Fruit fly (Drosophila melanogaster) whole organism, embryonic: Measurements from ENCODE around the gene sdt.
A peak's percentile ranks its signal among the peaks of the same experiment; 100 is the strongest.

ENCODE experiments used
- ATbp ChIP-seq: fragments of 200-800 bp; sonication (Bioruptor generic); optimal IDR thresholded peaks from 2 replicates; lab custom pipeline; 2017; ENCODE audit warnings: missing biosample characterization, mild to moderate bottlenecking, missing genetic modification characterization, missing genetic modification reagents
- Atf-2 ChIP-seq: fragments of 200-800 bp; sonication (Bioruptor generic); optimal IDR thresholded peaks from 2 replicates; lab custom pipeline; 2016; ENCODE audit warnings: missing biosample characterization, missing genetic modification characterization
- CG10979 ChIP-seq: fragments of 200-800 bp; sonication (Bioruptor generic); optimal IDR thresholded peaks from 2 replicates; lab custom pipeline; 2018; ENCODE audit warnings: missing biosample characterization, mild to moderate bottlenecking, missing genetic modification characterization, moderate library complexity
- CG11247 ChIP-seq: fragments of 200-800 bp; sonication (Bioruptor generic); IDR thresholded peaks from 2 replicates; pipeline ENCODE4 v1.3.6; 2022; ENCODE audit warnings: missing biosample characterization, missing genetic modification characterization
- CG11560 ChIP-seq: fragments of 200-800 bp; sonication (Bioruptor generic); IDR thresholded peaks from 3 replicates; pipeline ENCODE4 v1.3.6; 2022; ENCODE audit warnings: missing biosample characterization, missing genetic modification characterization
- CG14014 ChIP-seq: fragments of 200-800 bp; sonication (Bioruptor generic); IDR thresholded peaks from 2 replicates; pipeline ENCODE4 v1.3.6; 2022; ENCODE audit warnings: missing biosample characterization, missing genetic modification characterization
- CG14710 ChIP-seq: fragments of 200-800 bp; sonication (Bioruptor generic); optimal IDR thresholded peaks from 3 replicates; lab custom pipeline; 2019; ENCODE audit warnings: missing biosample characterization, mild to moderate bottlenecking, missing genetic modification characterization, moderate library complexity
- CG15514 ChIP-seq: fragments of 200-800 bp; sonication (Bioruptor generic); optimal IDR thresholded peaks from 3 replicates; lab custom pipeline; 2017; ENCODE audit warnings: missing biosample characterization, missing genetic modification characterization, mild to moderate bottlenecking, moderate library complexity, missing genetic modification reagents
- CG15601 ChIP-seq: fragments of 200-800 bp; sonication (Bioruptor generic); optimal IDR thresholded peaks from 3 replicates; lab custom pipeline; 2019; ENCODE audit warnings: missing biosample characterization, mild to moderate bottlenecking, missing genetic modification characterization, moderate library complexity
- CG17385 ChIP-seq: fragments of 200-800 bp; sonication (Bioruptor generic); optimal IDR thresholded peaks from 3 replicates; lab custom pipeline; 2018; ENCODE audit warnings: missing biosample characterization, mild to moderate bottlenecking, missing genetic modification characterization
- CG17829 ChIP-seq: fragments of 200-800 bp; optimal IDR thresholded peaks from 2 replicates; lab custom pipeline; 2019; ENCODE audit warnings: missing biosample characterization, mild to moderate bottlenecking, missing genetic modification characterization, moderate library complexity
- CG18599 ChIP-seq: fragments of 200-800 bp; sonication (Bioruptor generic); optimal IDR thresholded peaks from 3 replicates; lab custom pipeline; 2017; ENCODE audit warnings: missing biosample characterization, missing genetic modification characterization, mild to moderate bottlenecking, moderate library complexity, missing genetic modification reagents
- CG2712 ChIP-seq: fragments of 200-800 bp; optimal IDR thresholded peaks from 3 replicates; lab custom pipeline; 2019; ENCODE audit warnings: missing biosample characterization, mild to moderate bottlenecking, missing genetic modification characterization, moderate library complexity
- CG2875 ChIP-seq: fragments of 200-800 bp; sonication (Bioruptor generic); optimal IDR thresholded peaks from 2 replicates; lab custom pipeline; 2017; ENCODE audit warnings: missing biosample characterization, mild to moderate bottlenecking, missing genetic modification characterization, missing genetic modification reagents
- CG31365 ChIP-seq: fragments of 200-800 bp; sonication (Bioruptor generic); optimal IDR thresholded peaks from 2 replicates; lab custom pipeline; 2018; ENCODE audit warnings: missing biosample characterization, mild to moderate bottlenecking, missing genetic modification characterization
- CG34224 ChIP-seq: fragments of 200-800 bp; sonication (Bioruptor generic); IDR thresholded peaks from 3 replicates; pipeline ENCODE4 v1.3.6; 2022; ENCODE audit warnings: missing biosample characterization, missing genetic modification characterization; ENCODE audit not compliant: partially characterized antibody
- CG3847 ChIP-seq: fragments of 200-800 bp; sonication (Bioruptor generic); IDR thresholded peaks from 2 replicates; pipeline ENCODE4 v1.3.6; 2022; ENCODE audit warnings: missing biosample characterization, missing genetic modification characterization
- CG7928 ChIP-seq: fragments of 200-800 bp; sonication (Bioruptor generic); optimal IDR thresholded peaks from 2 replicates; lab custom pipeline; 2017; ENCODE audit warnings: missing biosample characterization, mild to moderate bottlenecking, missing genetic modification characterization
- CG8478 ChIP-seq: fragments of >200 bp; optimal IDR thresholded peaks from 2 replicates; lab custom pipeline; 2018
- Dbx ChIP-seq: fragments of 200-800 bp; sonication (Bioruptor generic); IDR thresholded peaks from 3 replicates; pipeline ENCODE4 v1.3.6; 2022; ENCODE audit warnings: missing biosample characterization, missing genetic modification characterization
- Dref ChIP-seq: fragments of 200-800 bp; sonication (Bioruptor generic); IDR thresholded peaks from 2 replicates; pipeline ENCODE4 v1.3.6; 2022; ENCODE audit warnings: missing biosample characterization, missing genetic modification characterization
- Drgx ChIP-seq: fragments of 200-800 bp; sonication (Bioruptor generic); IDR thresholded peaks from 2 replicates; pipeline ENCODE4 v1.3.6; 2022; ENCODE audit warnings: missing biosample characterization, missing genetic modification characterization
- GATAe ChIP-seq: fragments of 200-800 bp; sonication (Bioruptor generic); conservative IDR thresholded peaks from 2 replicates; pipeline ENCODE4 v1.3.6; 2022; ENCODE audit warnings: missing biosample characterization, missing genetic modification characterization
- Lim3 ChIP-seq: fragments of 200-800 bp; sonication (Bioruptor generic); IDR thresholded peaks from 2 replicates; pipeline ENCODE4 v1.3.6; 2022; ENCODE audit warnings: missing biosample characterization, missing genetic modification characterization
- MESR4 ChIP-seq: fragments of 200-800 bp; sonication (Bioruptor generic); optimal IDR thresholded peaks from 2 replicates; lab custom pipeline; 2018; ENCODE audit warnings: missing biosample characterization, mild to moderate bottlenecking, missing genetic modification characterization, moderate library complexity
- Mad ChIP-seq: fragments of 200-800 bp; sonication (Bioruptor generic); optimal IDR thresholded peaks from 2 replicates; lab custom pipeline; 2016; ENCODE audit warnings: missing biosample characterization, missing genetic modification characterization
- Nf-YB ChIP-seq: fragments of 200-800 bp; sonication (Bioruptor generic); optimal IDR thresholded peaks from 3 replicates; lab custom pipeline; 2019; ENCODE audit warnings: missing biosample characterization, mild to moderate bottlenecking, missing genetic modification characterization, moderate library complexity
- Ssrp ChIP-seq: fragments of 200-800 bp; sonication (Bioruptor generic); optimal IDR thresholded peaks from 2 replicates; lab custom pipeline; 2018; ENCODE audit warnings: missing biosample characterization, mild to moderate bottlenecking, missing genetic modification characterization, moderate library complexity
- Tbp ChIP-seq: fragments of >200 bp; optimal IDR thresholded peaks from 2 replicates; lab custom pipeline; 2018; ENCODE audit warnings: missing biosample characterization, missing genetic modification characterization
- ara ChIP-seq: fragments of 200-800 bp; sonication (Bioruptor generic); IDR thresholded peaks from 2 replicates; pipeline ENCODE4 v1.3.6; 2022; ENCODE audit warnings: missing biosample characterization, missing genetic modification characterization
- ash1 ChIP-seq: fragments of 200-800 bp; sonication (Bioruptor generic); optimal IDR thresholded peaks from 2 replicates; lab custom pipeline; 2018; ENCODE audit warnings: missing biosample characterization, mild to moderate bottlenecking, missing genetic modification characterization
- br ChIP-seq: fragments of >200 bp; optimal IDR thresholded peaks from 2 replicates; lab custom pipeline; 2017
- crp ChIP-seq, 2 experiments: fragments of 200-800 bp; sonication (Bioruptor generic); optimal IDR thresholded peaks; 2 replicates in 1 of 2; 3 replicates in 1 of 2; lab custom pipeline; 2017; ENCODE audit warnings: missing biosample characterization in 2 of 2, missing genetic modification characterization in 2 of 2, mild to moderate bottlenecking in 1 of 2, moderate library complexity in 1 of 2
- cwo ChIP-seq: fragments of 200-800 bp; sonication (Bioruptor generic); optimal IDR thresholded peaks from 3 replicates; lab custom pipeline; 2017; ENCODE audit warnings: missing biosample characterization, missing genetic modification characterization, mild to moderate bottlenecking, moderate library complexity, missing genetic modification reagents
- fd3F ChIP-seq: fragments of 200-800 bp; sonication (Bioruptor generic); optimal IDR thresholded peaks from 2 replicates; lab custom pipeline; 2018; ENCODE audit warnings: missing biosample characterization, mild to moderate bottlenecking, missing genetic modification characterization, moderate library complexity
- gro ChIP-seq: fragments of 200-800 bp; sonication (Bioruptor generic); optimal IDR thresholded peaks from 2 replicates; lab custom pipeline; 2016; ENCODE audit warnings: missing biosample characterization, missing genetic modification characterization
- gsb-n ChIP-seq: fragments of 200-800 bp; sonication (Bioruptor generic); optimal IDR thresholded peaks from 3 replicates; lab custom pipeline; 2018; ENCODE audit warnings: missing biosample characterization, mild to moderate bottlenecking, missing genetic modification characterization
- jing ChIP-seq: fragments of 200-800 bp; sonication (Bioruptor generic); optimal IDR thresholded peaks from 2 replicates; lab custom pipeline; 2018; ENCODE audit warnings: missing biosample characterization, mild to moderate bottlenecking, missing genetic modification characterization
- kay ChIP-seq: fragments of 200-800 bp; sonication (Bioruptor generic); optimal IDR thresholded peaks from 2 replicates; lab custom pipeline; 2016; ENCODE audit warnings: missing biosample characterization, missing genetic modification characterization
- knrl ChIP-seq: fragments of 200-800 bp; sonication (Bioruptor generic); IDR thresholded peaks from 3 replicates; pipeline ENCODE4 v1.3.6; 2022; ENCODE audit warnings: missing biosample characterization, missing genetic modification characterization; ENCODE audit not compliant: partially characterized antibody
- odd ChIP-seq: fragments of 200-800 bp; sonication (Bioruptor generic); optimal IDR thresholded peaks from 2 replicates; lab custom pipeline; 2017; ENCODE audit warnings: missing biosample characterization, mild to moderate bottlenecking, missing genetic modification characterization
- org-1 ChIP-seq: fragments of 200-800 bp; sonication (Bioruptor generic); optimal IDR thresholded peaks from 2 replicates; lab custom pipeline; 2017; ENCODE audit warnings: missing biosample characterization, missing genetic modification characterization
- otp ChIP-seq: fragments of 200-800 bp; sonication (Bioruptor generic); IDR thresholded peaks from 3 replicates; pipeline ENCODE4, ENCODE4 v1.3.6; 2022; ENCODE audit warnings: missing biosample characterization, missing genetic modification characterization
- peb ChIP-seq: fragments of 200-800 bp; sonication (Bioruptor generic); IDR thresholded peaks from 2 replicates; pipeline ENCODE4 v1.3.6; 2022; ENCODE audit warnings: missing biosample characterization, missing genetic modification characterization
- sc ChIP-seq, 3 experiments: fragments of >200 bp in 2 of 3; fragments of 200-800 bp in 1 of 3; sonication (Bioruptor generic) in 1 of 3; optimal IDR thresholded peaks; 2 replicates in 2 of 3; 3 replicates in 1 of 3; lab custom pipeline; 2017; ENCODE audit warnings: mild to moderate bottlenecking in 1 of 3, missing biosample characterization in 1 of 3, missing genetic modification characterization in 1 of 3, missing genetic modification reagents in 1 of 3
- seq ChIP-seq: fragments of 200-800 bp; sonication (Bioruptor generic); IDR thresholded peaks from 2 replicates; pipeline ENCODE4 v1.3.6; 2022; ENCODE audit warnings: missing biosample characterization, missing genetic modification characterization
- slp2 ChIP-seq: fragments of 200-800 bp; sonication (Bioruptor generic); optimal IDR thresholded peaks from 2 replicates; lab custom pipeline; 2016; ENCODE audit warnings: missing biosample characterization, missing genetic modification characterization
- sna ChIP-seq: fragments of 200-800 bp; sonication (Bioruptor generic); IDR thresholded peaks from 2 replicates; pipeline ENCODE4 v1.3.6; 2022; ENCODE audit warnings: missing biosample characterization, missing genetic modification characterization; ENCODE audit not compliant: partially characterized antibody
- ssp ChIP-seq: fragments of 200-800 bp; sonication (Bioruptor generic); IDR thresholded peaks from 2 replicates; pipeline ENCODE4 v1.3.6; 2022; ENCODE audit warnings: missing biosample characterization, missing genetic modification characterization
- sug ChIP-seq: fragments of 200-800 bp; optimal IDR thresholded peaks from 2 replicates; lab custom pipeline; 2019; ENCODE audit warnings: missing biosample characterization, mild to moderate bottlenecking, missing genetic modification characterization, moderate library complexity

Gene sdt

dm6 chrX:8157294-8157693 lies 21.1 kb upstream of the sdt start, which contains the start of the genes Traf6 and GIIIspla2 (continued):
- TF ChIP-seq ash1 (GFP tag; lab: Kevin White, UChicago): no peak
- peak; percentile 19 for TF ChIP-seq kay (GFP tag; lab: Kevin White, UChicago)
- peak; percentile 65 for TF ChIP-seq CG17385 (GFP tag; lab: Kevin White, UChicago)
- TF ChIP-seq CG8478 (lab: Kevin White, UChicago): no peak
- TF ChIP-seq sna (GFP tag; lab: Robert Waterston, UW): 0 out of 2 replicates have a peak, but pooled peaks have one; percentile 40
- TF ChIP-seq sug: peak; percentile 84
- TF ChIP-seq Lim3 (GFP tag; lab: Robert Waterston, UW): no peak
- peak; percentile 31; the same call in 1 of the 2 replicates for TF ChIP-seq Dref (GFP tag; lab: Robert Waterston, UW)
- no peak for TF ChIP-seq CG34224
- TF ChIP-seq knrl (GFP tag; lab: Robert Waterston, UW): peak; percentile 50; the same call in 1 of the 3 replicates
- peak; percentile 55 for TF ChIP-seq jing (GFP tag; lab: Kevin White, UChicago)
- peak; percentile 28 for TF ChIP-seq CG7928 (GFP tag; lab: Kevin White, UChicago)
- TF ChIP-seq cwo: peak; percentile 50
- TF ChIP-seq crp (GFP tag; optimal IDR thresholded peaks at IDR 0.05; lab: Kevin White, UChicago): peak; percentile 51 to 93
- peak; percentile 8 for TF ChIP-seq CG2875
- TF ChIP-seq ATbp (GFP tag; lab: Kevin White, UChicago): peak; percentile 17
- TF ChIP-seq CG11560 (tag; lab: Robert Waterston, UW): 0 out of 3 replicates have a peak, but pooled peaks have one; percentile 37
- TF ChIP-seq Ssrp: peak; percentile 72
- TF ChIP-seq sc (optimal IDR thresholded peaks at IDR 0.05; lab: Kevin White, UChicago): no peak
- no peak for TF ChIP-seq sc (GFP tag; optimal IDR thresholded peaks at IDR 0.05; lab: Kevin White, UChicago)
- no peak for TF ChIP-seq Tbp (GFP tag; lab: Kevin White, UChicago)
- TF ChIP-seq gro (GFP tag; lab: Kevin White, UChicago): peak; percentile 51
- TF ChIP-seq CG15514: peak; percentile 92
- peak; percentile 70 for TF ChIP-seq Mad (GFP tag; lab: Kevin White, UChicago)
- peak; percentile 63 for TF ChIP-seq CG11247 (GFP tag; lab: Robert Waterston, UW)
- peak; percentile 56 for TF ChIP-seq seq (GFP tag; lab: Robert Waterston, UW)
- no peak for TF ChIP-seq br
- TF ChIP-seq MESR4 (GFP tag; lab: Kevin White, UChicago): peak; percentile 57
- no peak for TF ChIP-seq gsb-n (tag; lab: Kevin White, UChicago)
- TF ChIP-seq CG10979 (tag; lab: Kevin White, UChicago): peak; percentile 67
- TF ChIP-seq Nf-YB: peak; percentile 46
- 0 out of 3 replicates have a peak, but pooled peaks have one; percentile 24 for TF ChIP-seq otp (GFP tag; lab: Robert Waterston, UW)
- peak; percentile 46; the same call in 1 of the 2 replicates for TF ChIP-seq GATAe
- TF ChIP-seq org-1 (GFP tag; lab: Kevin White, UChicago): peak; percentile 62
- no peak for TF ChIP-seq odd (GFP tag; lab: Kevin White, UChicago)
- peak; percentile 86 for TF ChIP-seq CG3847 (GFP tag; lab: Robert Waterston, UW)
- TF ChIP-seq CG14710 (tag; lab: Kevin White, UChicago): peak; percentile 84
- TF ChIP-seq Atf-2: peak; percentile 23
- peak; percentile 37 for TF ChIP-seq CG15601 (tag; lab: Kevin White, UChicago)
- TF ChIP-seq CG14014 (GFP tag; lab: Robert Waterston, UW): peak; percentile 73
- TF ChIP-seq CG17829 (tag; lab: Kevin White, UChicago): peak; percentile 77
- peak; percentile 82 for TF ChIP-seq CG2712 (tag; lab: Kevin White, UChicago)
- TF ChIP-seq peb: peak; percentile 45; the same call in 1 of the 2 replicates
- TF ChIP-seq slp2 (GFP tag; lab: Kevin White, UChicago): peak; percentile 25
- TF ChIP-seq CG31365 (tag; lab: Kevin White, UChicago): no peak
- TF ChIP-seq CG18599 (GFP tag; lab: Kevin White, UChicago): peak; percentile 84
- TF ChIP-seq Dbx: peak; percentile 81
- peak; percentile 66 for TF ChIP-seq fd3F (GFP tag; lab: Kevin White, UChicago)
- TF ChIP-seq ssp (GFP tag; lab: Robert Waterston, UW): peak; percentile 90
- TF ChIP-seq Drgx (GFP tag; lab: Robert Waterston, UW): peak; percentile 67
- TF ChIP-seq ara (GFP tag; lab: Robert Waterston, UW): peak; percentile 79
